Fruit fly (Drosophila melanogaster) S2 (cell line): Measurements from ENCODE around the gene CG44000.
A peak's percentile ranks its signal among the peaks of the same experiment; 100 is the strongest.

ENCODE experiments used
- CG8478 ChIP-seq: fragments of >200 bp; optimal IDR thresholded peaks from 2 replicates; lab custom pipeline; 2018
- CTCF ChIP-seq, 2 experiments: fragments of >200 bp; optimal IDR thresholded peaks; 2 replicates each; lab custom pipeline; 2018

- TF ChIP-seq CTCF (optimal IDR thresholded peaks at IDR 0.05; lab: Kevin White, UChicago) (peak; percentile 5 to 54), CG8478 (lab: Kevin White, UChicago) (no peak)
These were observed 27.9 kb downstream of the CG44000 start, which contains the start of gene RpL37A for dm6 chr2L:5070797-5071579.
